Fruit fly (Drosophila melanogaster) whole organism, embryonic: ENCODE results near the gene BckdhA.

Source experiments
- Antp ChIP-seq: fragments of 200-800 bp; sonication (Bioruptor generic); optimal IDR thresholded peaks from 3 replicates; lab custom pipeline; 2016; ENCODE audit warnings: missing biosample characterization, missing genetic modification characterization
- CG10543 ChIP-seq: fragments of 200-800 bp; sonication (Bioruptor generic); optimal IDR thresholded peaks from 3 replicates; lab custom pipeline; 2017; ENCODE audit warnings: missing biosample characterization, mild to moderate bottlenecking, missing genetic modification characterization, moderate library complexity
- CG15696 ChIP-seq: fragments of 200-800 bp; sonication (Bioruptor generic); optimal IDR thresholded peaks from 2 replicates; lab custom pipeline; 2019; ENCODE audit warnings: missing biosample characterization, mild to moderate bottlenecking, missing genetic modification characterization, moderate library complexity
- CG4404 ChIP-seq: fragments of 200-800 bp; sonication (Bioruptor generic); IDR thresholded peaks from 2 replicates; pipeline ENCODE4 v1.3.6; 2022; ENCODE audit warnings: missing biosample characterization, missing genetic modification characterization
- CG8388 ChIP-seq: fragments of 200-800 bp; sonication (Bioruptor generic); optimal IDR thresholded peaks from 2 replicates; lab custom pipeline; 2019; ENCODE audit warnings: missing biosample characterization, mild to moderate bottlenecking, missing genetic modification characterization, moderate library complexity
- CTCF ChIP-seq: fragments of 200-800 bp; sonication (Bioruptor generic); optimal IDR thresholded peaks from 2 replicates; lab custom pipeline; 2017; ENCODE audit warnings: missing biosample characterization, mild to moderate bottlenecking, missing genetic modification characterization, moderate library complexity
- Nf-YB ChIP-seq: fragments of 200-800 bp; sonication (Bioruptor generic); optimal IDR thresholded peaks from 3 replicates; lab custom pipeline; 2019; ENCODE audit warnings: missing biosample characterization, mild to moderate bottlenecking, missing genetic modification characterization, moderate library complexity
- Pdp1 ChIP-seq, 2 experiments: fragments of 200-800 bp; sonication (Bioruptor generic); optimal IDR thresholded peaks; 3 replicates each; lab custom pipeline; 2016; ENCODE audit warnings: missing biosample characterization in 2 of 2, missing genetic modification characterization in 2 of 2, mild to moderate bottlenecking in 1 of 2, moderate library complexity in 1 of 2
- shn ChIP-seq: fragments of 200-800 bp; sonication (Bioruptor generic); optimal IDR thresholded peaks from 3 replicates; lab custom pipeline; 2016; ENCODE audit warnings: missing biosample characterization, missing genetic modification characterization

dm6 chr3R:9572929-9573811 lies 17.6 kb downstream of the BckdhA start:
- TF ChIP-seq Pdp1 (GFP tag; optimal IDR thresholded peaks at IDR 0.05; lab: Kevin White, UChicago) (peak in 1 of 2 experiments; percentile 96), CG10543 (GFP tag; lab: Kevin White, UChicago) (peak; percentile 31), CG15696 (tag; lab: Kevin White, UChicago) (no peak), Antp (GFP tag; lab: Kevin White, UChicago) (no peak), CTCF (GFP tag; lab: Kevin White, UChicago) (no peak), shn (no peak), CG4404 (GFP tag; lab: Robert Waterston, UW) (no peak), CG8388 (no peak), Nf-YB (GFP tag; lab: Kevin White, UChicago) (no peak)
